Worm (Caenorhabditis elegans) whole organism, mixed stage, embryonic: ENCODE data around the gene F33H12.1.
"Not testable (repeated sequence)": the region's sequence is repeated elsewhere in the genome, so short reads cannot be mapped to it uniquely, and the experiment has no call there.

Experiments
- ces-1 ChIP-seq: fragments of 150-350 bp; optimal IDR thresholded peaks from 2 replicates; lab custom pipeline; 2014; ENCODE audit warnings: missing biosample characterization, missing genetic modification reagents, missing genetic modification characterization
- elt-1 ChIP-seq: sonication (generic microtip); optimal IDR thresholded peaks from 2 replicates; lab custom pipeline; 2017; ENCODE audit warnings: missing genetic modification characterization, mild to moderate bottlenecking, missing compliant biosample characterization, antibody characterized with exemption, moderate library complexity, borderline replicate concordance; ENCODE audit not compliant: insufficient read depth
- mab-5 ChIP-seq: fragments of 150-350 bp; optimal IDR thresholded peaks from 2 replicates; lab custom pipeline; 2014; ENCODE audit warnings: missing biosample characterization, missing genetic modification characterization
- mep-1 ChIP-seq: fragments of 150-350 bp; optimal IDR thresholded peaks from 2 replicates; lab custom pipeline; 2017; ENCODE audit warnings: missing biosample characterization, missing genetic modification reagents, missing genetic modification characterization, inconsistent platforms
- mls-2 ChIP-seq: sonication (generic microtip); optimal IDR thresholded peaks from 2 replicates; lab custom pipeline; 2016; ENCODE audit warnings: mild to moderate bottlenecking, missing genetic modification characterization, moderate library complexity, missing compliant biosample characterization
- nhr-12 ChIP-seq: fragments of 150-350 bp; optimal IDR thresholded peaks from 2 replicates; lab custom pipeline; 2014; ENCODE audit warnings: missing biosample characterization, missing genetic modification characterization
- nhr-237 ChIP-seq: fragments of 150-350 bp; optimal IDR thresholded peaks from 2 replicates; lab custom pipeline; 2014; ENCODE audit warnings: missing biosample characterization, missing genetic modification characterization
- pha-4 ChIP-seq: fragments of 150-350 bp; optimal IDR thresholded peaks from 2 replicates; lab custom pipeline; 2018; ENCODE audit warnings: missing biosample characterization, missing genetic modification reagents, missing genetic modification characterization
- snpc-4 ChIP-seq: fragments of 150-350 bp; optimal IDR thresholded peaks from 2 replicates; lab custom pipeline; 2014; ENCODE audit warnings: missing biosample characterization, missing genetic modification characterization
- unc-62 ChIP-seq: fragments of 150-350 bp; optimal IDR thresholded peaks from 2 replicates; lab custom pipeline; 2014; ENCODE audit warnings: missing biosample characterization, missing genetic modification reagents, missing genetic modification characterization

ce11 chrII:2646756-2647155, 46.5 kb downstream of the F33H12.1 start, which contains the start of gene F22E5.12:
- not testable (repeated sequence) for TF ChIP-seq nhr-237 (tag; lab: Kevin White, UChicago); mab-5 (tag; lab: Kevin White, UChicago); mep-1 (tag; lab: Kevin White, UChicago); nhr-12 (tag; lab: Kevin White, UChicago); snpc-4 (tag; lab: Kevin White, UChicago); pha-4; mls-2 (tag; lab: Kevin White, UChicago); elt-1 (tag; lab: Kevin White, UChicago); ces-1 (GFP tag; lab: Kevin White, UChicago); unc-62 (GFP tag; lab: Kevin White, UChicago)
